Worm (Caenorhabditis elegans) whole organism, L2 larva: Measurements from ENCODE around the gene F26F4.2.

Source experiments
- C34F6.9 ChIP-seq: fragments of 150-350 bp; optimal IDR thresholded peaks from 2 replicates; lab custom pipeline; 2014; ENCODE audit warnings: missing biosample characterization, missing genetic modification characterization
- F13H6.1 ChIP-seq: sonication (generic microtip); optimal IDR thresholded peaks from 2 replicates; lab custom pipeline; 2016; ENCODE audit warnings: missing genetic modification characterization, missing compliant biosample characterization
- Y55F3AM.14 ChIP-seq: fragments of 200-800 bp; sonication (Bioruptor generic); optimal IDR thresholded peaks from 2 replicates; lab custom pipeline; 2018; ENCODE audit warnings: mild to moderate bottlenecking, missing genetic modification characterization, missing compliant biosample characterization
- aly-2 ChIP-seq: fragments of 150-350 bp; optimal IDR thresholded peaks from 2 replicates; lab custom pipeline; 2014; ENCODE audit warnings: missing biosample characterization, missing genetic modification characterization
- ceh-16 ChIP-seq: fragments of 150-350 bp; optimal IDR thresholded peaks from 2 replicates; lab custom pipeline; 2014; ENCODE audit warnings: missing biosample characterization, missing genetic modification characterization
- ceh-82 ChIP-seq: fragments of 150-350 bp; optimal IDR thresholded peaks from 2 replicates; lab custom pipeline; 2014; ENCODE audit warnings: missing biosample characterization, missing genetic modification characterization
- crh-2 ChIP-seq: sonication (generic microtip); optimal IDR thresholded peaks from 2 replicates; lab custom pipeline; 2017; ENCODE audit warnings: missing biosample characterization, missing genetic modification characterization
- dmd-4 ChIP-seq: sonication (generic microtip); optimal IDR thresholded peaks from 2 replicates; lab custom pipeline; 2017; ENCODE audit warnings: missing biosample characterization, missing genetic modification characterization
- egl-27 ChIP-seq: sonication (generic microtip); optimal IDR thresholded peaks from 3 replicates; lab custom pipeline; 2017; ENCODE audit warnings: missing biosample characterization, missing genetic modification reagents, missing genetic modification characterization
- elt-1 ChIP-seq: fragments of 150-350 bp; optimal IDR thresholded peaks from 2 replicates; lab custom pipeline; 2014; ENCODE audit warnings: missing biosample characterization, missing genetic modification characterization
- elt-3 ChIP-seq: sonication (generic microtip); optimal IDR thresholded peaks from 2 replicates; lab custom pipeline; 2017; ENCODE audit warnings: missing biosample characterization, missing genetic modification characterization
- fos-1 ChIP-seq: fragments of 150-350 bp; optimal IDR thresholded peaks from 2 replicates; lab custom pipeline; 2014; ENCODE audit warnings: missing biosample characterization, missing genetic modification characterization
- gmeb-1 ChIP-seq: fragments of 150-350 bp; optimal IDR thresholded peaks from 2 replicates; lab custom pipeline; 2014; ENCODE audit warnings: missing biosample characterization, missing genetic modification characterization
- lin-13 ChIP-seq: fragments of 150-350 bp; optimal IDR thresholded peaks from 2 replicates; lab custom pipeline; 2014; ENCODE audit warnings: missing biosample characterization, missing genetic modification reagents, missing genetic modification characterization
- lin-39 ChIP-seq: fragments of 150-350 bp; optimal IDR thresholded peaks from 2 replicates; lab custom pipeline; 2014; ENCODE audit warnings: missing biosample characterization, missing genetic modification reagents, missing genetic modification characterization
- lsy-2 ChIP-seq, 2 experiments: fragments of 150-350 bp in 1 of 2; sonication (generic microtip) in 1 of 2; optimal IDR thresholded peaks; 2 replicates each; lab custom pipeline; 2014 to 2017; ENCODE audit warnings: missing biosample characterization in 2 of 2, missing genetic modification characterization in 2 of 2
- mab-5 ChIP-seq: fragments of 150-350 bp; optimal IDR thresholded peaks from 2 replicates; lab custom pipeline; 2014; ENCODE audit warnings: missing biosample characterization, missing genetic modification characterization
- nhr-10 ChIP-seq: sonication (generic microtip); optimal IDR thresholded peaks from 2 replicates; lab custom pipeline; 2017; ENCODE audit warnings: missing biosample characterization, missing genetic modification characterization
- nhr-12 ChIP-seq: fragments of 150-350 bp; optimal IDR thresholded peaks from 2 replicates; lab custom pipeline; 2014; ENCODE audit warnings: missing biosample characterization, missing genetic modification characterization
- nhr-129 ChIP-seq: fragments of 150-350 bp; optimal IDR thresholded peaks from 2 replicates; lab custom pipeline; 2014; ENCODE audit warnings: missing biosample characterization, missing genetic modification characterization
- nhr-21 ChIP-seq: fragments of 150-350 bp; optimal IDR thresholded peaks from 2 replicates; lab custom pipeline; 2014; ENCODE audit warnings: missing biosample characterization, missing genetic modification characterization
- nhr-237 ChIP-seq: fragments of 150-350 bp; optimal IDR thresholded peaks from 2 replicates; lab custom pipeline; 2014; ENCODE audit warnings: missing biosample characterization, missing genetic modification characterization
- nhr-25 ChIP-seq: fragments of 150-350 bp; sonication (generic microtip); optimal IDR thresholded peaks from 3 replicates; lab custom pipeline; 2014; ENCODE audit warnings: missing biosample characterization, missing genetic modification characterization
- nhr-6 ChIP-seq: fragments of 150-350 bp; optimal IDR thresholded peaks from 2 replicates; lab custom pipeline; 2014; ENCODE audit warnings: missing biosample characterization, missing genetic modification characterization
- nhr-77 ChIP-seq: fragments of 150-350 bp; optimal IDR thresholded peaks from 2 replicates; lab custom pipeline; 2014; ENCODE audit warnings: missing biosample characterization, missing genetic modification characterization
- peb-1 ChIP-seq: fragments of 150-350 bp; optimal IDR thresholded peaks from 2 replicates; lab custom pipeline; 2014; ENCODE audit warnings: missing biosample characterization, missing genetic modification characterization
- sem-4 ChIP-seq: fragments of 150-350 bp; optimal IDR thresholded peaks from 2 replicates; lab custom pipeline; 2014; ENCODE audit warnings: missing biosample characterization, missing genetic modification reagents, missing genetic modification characterization
- skn-1 ChIP-seq: sonication (generic microtip); optimal IDR thresholded peaks from 2 replicates; lab custom pipeline; 2017; ENCODE audit warnings: missing biosample characterization, missing genetic modification characterization
- sma-3 ChIP-seq: sonication (generic microtip); optimal IDR thresholded peaks from 2 replicates; lab custom pipeline; 2016; ENCODE audit warnings: missing genetic modification reagents, missing genetic modification characterization, missing compliant biosample characterization
- sma-9 ChIP-seq, 2 experiments: fragments of 150-350 bp in 1 of 2; sonication (generic microtip) in 1 of 2; optimal IDR thresholded peaks; 2 replicates each; lab custom pipeline; 2014 to 2016; ENCODE audit warnings: missing genetic modification characterization in 2 of 2, mild to moderate bottlenecking in 1 of 2, missing biosample characterization in 1 of 2, missing compliant biosample characterization in 1 of 2, missing genetic modification reagents in 1 of 2, moderate library complexity in 1 of 2
- unc-39 ChIP-seq: fragments of 150-350 bp; optimal IDR thresholded peaks from 2 replicates; lab custom pipeline; 2014; ENCODE audit warnings: missing biosample characterization, missing genetic modification characterization
- unc-55 ChIP-seq: fragments of 150-350 bp; sonication (generic microtip); optimal IDR thresholded peaks from 3 replicates; lab custom pipeline; 2014; ENCODE audit warnings: missing biosample characterization, missing genetic modification reagents, missing genetic modification characterization
- zag-1 ChIP-seq: fragments of 150-350 bp; optimal IDR thresholded peaks from 2 replicates; lab custom pipeline; 2014; ENCODE audit warnings: missing biosample characterization, missing genetic modification characterization
- ztf-1 ChIP-seq: fragments of 200-800 bp; sonication (Bioruptor generic); conservative IDR thresholded peaks from 2 replicates; pipeline ENCODE4 v1.3.6; 2022; ENCODE audit warnings: missing genetic modification characterization, missing compliant biosample characterization
- ztf-11 ChIP-seq: sonication (generic microtip); optimal IDR thresholded peaks from 2 replicates; lab custom pipeline; 2017; ENCODE audit warnings: missing biosample characterization, missing genetic modification characterization
- ztf-4 ChIP-seq: fragments of 150-350 bp; optimal IDR thresholded peaks from 2 replicates; lab custom pipeline; 2014; ENCODE audit warnings: missing biosample characterization, missing genetic modification characterization

Gene F26F4.2

ce11 chrIII:4899728-4900127 lies 11.3 kb upstream of the F26F4.2 start (continued):
- TF ChIP-seq zag-1 (tag; lab: Kevin White, UChicago) (peak; percentile 98), sma-3 (GFP tag; lab: Kevin White, UChicago) (peak; percentile 100), sma-9 (GFP tag; optimal IDR thresholded peaks at IDR 0.05; lab: Kevin White, UChicago) (peak; percentile 99), sma-9 (tag; optimal IDR thresholded peaks at IDR 0.05; lab: Kevin White, UChicago) (no peak), nhr-77 (tag; lab: Kevin White, UChicago) (peak; percentile 89), ceh-82 (peak; percentile 92), nhr-129 (tag; lab: Kevin White, UChicago) (peak; percentile 99), nhr-25 (peak; percentile 99)

DNA sequence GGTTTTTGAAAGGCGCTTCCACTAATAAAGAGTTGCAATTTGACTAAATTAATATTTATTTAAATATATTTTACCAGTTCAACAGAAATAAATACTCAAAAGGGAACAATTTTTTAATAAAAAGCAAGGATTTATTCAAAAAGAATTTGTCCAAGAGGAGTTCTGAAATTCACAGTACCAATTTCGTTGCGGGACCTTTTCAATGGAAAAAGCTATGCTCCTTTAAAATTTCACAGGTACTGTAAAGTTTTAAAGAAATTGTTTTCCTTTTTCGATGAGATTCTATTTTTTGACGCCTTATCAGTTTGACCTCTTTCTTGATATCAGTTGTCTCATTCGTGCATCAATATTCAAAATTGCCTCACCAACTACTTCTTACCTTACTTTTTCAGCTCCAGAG lies 10.8 kb upstream of the F26F4.2 start, which contains the start of gene tag-340:
tag-340 (plus strand) TSS at position 249 of the 400 bp plus-strand sequence.
- TF ChIP-seq fos-1 (tag; lab: Kevin White, UChicago): peak; percentile 28
- no peak for TF ChIP-seq ztf-11 (tag; lab: Kevin White, UChicago)

ce11 chrIII:4903784-4904183 lies 7.3 kb upstream of the F26F4.2 start, which contains the start of gene kbp-2:
Gene kbp-2 (minus strand): TSS chrIII:4903884.
- TF ChIP-seq lin-39 (tag; lab: Kevin White, UChicago): no peak
- TF ChIP-seq aly-2 (tag; lab: Kevin White, UChicago): no peak

ce11 chrIII:4905405-4905804 lies 5.7 kb upstream of the F26F4.2 start, which contains the start of gene F26F4.8:
Gene F26F4.8 (minus strand): TSS chrIII:4905473.
- TF ChIP-seq mab-5 (tag; lab: Kevin White, UChicago): no peak
- peak; percentile 16 for TF ChIP-seq nhr-129 (tag; lab: Kevin White, UChicago)
- TF ChIP-seq unc-55: peak; percentile 21
- TF ChIP-seq elt-1 (tag; lab: Kevin White, UChicago): no peak
- TF ChIP-seq nhr-10 (tag; lab: Kevin White, UChicago): no peak
- TF ChIP-seq lsy-2 (tag; optimal IDR thresholded peaks at IDR 0.05; lab: Kevin White, UChicago): peak in 1 of 2 experiments; percentile 41
- peak; percentile 55 for TF ChIP-seq C34F6.9 (tag; lab: Kevin White, UChicago)
- no peak for TF ChIP-seq zag-1 (tag; lab: Kevin White, UChicago)
- TF ChIP-seq nhr-21 (tag; lab: Kevin White, UChicago): no peak
- no peak for TF ChIP-seq egl-27 (tag; lab: Kevin White, UChicago)
- no peak for TF ChIP-seq crh-2 (tag; lab: Kevin White, UChicago)
- no peak for TF ChIP-seq nhr-12 (tag; lab: Kevin White, UChicago)
- peak; percentile 36 for TF ChIP-seq fos-1 (tag; lab: Kevin White, UChicago)
- TF ChIP-seq skn-1: no peak
- TF ChIP-seq F13H6.1 (tag; lab: Kevin White, UChicago): peak; percentile 28
- TF ChIP-seq peb-1 (tag; lab: Kevin White, UChicago): no peak
- TF ChIP-seq Y55F3AM.14 (GFP tag; lab: Kevin White, UChicago): no peak
- no peak for TF ChIP-seq nhr-237 (tag; lab: Kevin White, UChicago)
- no peak for TF ChIP-seq unc-39 (tag; lab: Kevin White, UChicago)
- TF ChIP-seq ceh-16 (tag; lab: Kevin White, UChicago): no peak
- no peak for TF ChIP-seq ztf-1 (GFP tag; lab: Robert Waterston, UW)
- no peak for TF ChIP-seq lin-13
- TF ChIP-seq gmeb-1: peak; percentile 17
- TF ChIP-seq ztf-4 (tag; lab: Kevin White, UChicago): no peak
- no peak for TF ChIP-seq dmd-4 (tag; lab: Kevin White, UChicago)
- no peak for TF ChIP-seq lin-39 (tag; lab: Kevin White, UChicago)
- TF ChIP-seq aly-2 (tag; lab: Kevin White, UChicago): no peak
- no peak for TF ChIP-seq sma-3 (GFP tag; lab: Kevin White, UChicago)
- TF ChIP-seq sem-4 (tag; lab: Kevin White, UChicago): no peak
- no peak for TF ChIP-seq nhr-77 (tag; lab: Kevin White, UChicago)
- no peak for TF ChIP-seq elt-3
- TF ChIP-seq nhr-6 (tag; lab: Kevin White, UChicago): no peak
